In the genomic region with DNA sequence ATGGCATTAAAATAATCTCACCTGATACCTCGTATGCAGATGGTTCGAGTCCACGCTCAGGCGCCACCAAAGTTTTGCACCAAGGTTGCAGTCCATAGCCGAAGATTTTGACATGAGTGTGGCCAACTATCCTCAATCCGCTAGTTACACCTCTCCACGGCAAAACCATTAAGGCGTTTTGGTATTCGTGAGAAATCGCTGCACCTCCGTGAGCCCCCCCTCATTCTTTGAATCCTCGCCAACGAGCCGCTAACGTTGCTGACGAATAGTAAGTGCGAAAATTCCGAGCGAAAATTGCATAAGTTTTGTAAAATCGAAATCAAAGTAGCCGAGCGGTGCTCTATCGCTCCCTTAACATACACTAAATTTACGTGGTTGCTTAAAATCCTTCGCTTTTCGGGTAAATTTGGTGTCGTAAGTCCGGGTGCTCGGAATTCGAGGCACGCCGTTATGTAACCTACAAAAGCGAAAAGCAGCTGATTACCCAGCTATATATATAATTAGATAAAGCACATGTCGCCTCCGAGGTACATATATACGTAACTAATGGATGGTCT, we compare ENCODE assay signal across 2 fruit fly cellular contexts.
A peak's percentile ranks its signal among the peaks of the same experiment; 100 is the strongest.
TF ChIP-seq lines count a peak whose summit lies in the region.

A gene (plus strand): TSS at position 217 of the 557 bp plus-strand sequence.

TF ChIP-seq in whole organism, embryonic, 481 proteins besides CTCF, POLR2A, EP300 and RAD21 (continued from another document and continues in another):
- TF ChIP-seq E2f1 (GFP tag; IDR thresholded peaks at IDR 0.05; lab: Robert Waterston, UW) (no peak), cg (GFP tag; optimal IDR thresholded peaks at IDR 0.05; lab: Kevin White, UChicago) (no peak), seq (GFP tag; IDR thresholded peaks at IDR 0.05; lab: Robert Waterston, UW) (no peak), CG17385 (GFP tag; optimal IDR thresholded peaks at IDR 0.05; lab: Kevin White, UChicago) (peak; percentile 28), CG4282 (GFP tag; optimal IDR thresholded peaks at IDR 0.05; lab: Kevin White, UChicago) (peak; percentile 15), CG6689 (GFP tag; IDR thresholded peaks at IDR 0.05; lab: Robert Waterston, UW) (no peak), CG5180 (GFP tag; optimal IDR thresholded peaks at IDR 0.05; lab: Kevin White, UChicago) (no peak), Kr (GFP tag; optimal IDR thresholded peaks at IDR 0.05; lab: Kevin White, UChicago) (no peak), Elba2 (GFP tag; optimal IDR thresholded peaks at IDR 0.05; lab: Kevin White, UChicago) (no peak), schlank (tag; optimal IDR thresholded peaks at IDR 0.05; lab: Kevin White, UChicago) (no peak), inv (GFP tag; IDR thresholded peaks at IDR 0.05; lab: Robert Waterston, UW; ENCODE audit: partially characterized antibody) (no peak), croc (GFP tag; conservative IDR thresholded peaks at IDR 0.05; lab: Robert Waterston, UW) (no peak), CG6654 (GFP tag; optimal IDR thresholded peaks at IDR 0.05; lab: Kevin White, UChicago) (no peak), dan (GFP tag; IDR thresholded peaks at IDR 0.05; lab: Robert Waterston, UW) (no peak), PHDP (tag; optimal IDR thresholded peaks at IDR 0.05; lab: Kevin White, UChicago) (peak; percentile 48), disco-r (GFP tag; optimal IDR thresholded peaks at IDR 0.05; lab: Kevin White, UChicago) (no peak), CG2202 (tag; optimal IDR thresholded peaks at IDR 0.05; lab: Kevin White, UChicago) (no peak), Ptx1 (GFP tag; IDR thresholded peaks at IDR 0.05; lab: Robert Waterston, UW) (no peak), Hr3 (GFP tag; optimal IDR thresholded peaks at IDR 0.05; lab: Kevin White, UChicago) (no peak), D19B (GFP tag; optimal IDR thresholded peaks at IDR 0.05; lab: Kevin White, UChicago) (peak; percentile 97), Jarid2 (GFP tag; optimal IDR thresholded peaks at IDR 0.05; lab: Kevin White, UChicago) (peak; percentile 74), Ssrp (tag; optimal IDR thresholded peaks at IDR 0.05; lab: Kevin White, UChicago) (no peak), CG17802 (tag; optimal IDR thresholded peaks at IDR 0.05; lab: Kevin White, UChicago) (no peak), CG11085 (GFP tag; IDR thresholded peaks at IDR 0.05; lab: Robert Waterston, UW) (no peak), nerfin-2 (GFP tag; IDR thresholded peaks at IDR 0.05; lab: Robert Waterston, UW; ENCODE audit: partially characterized antibody) (no peak), scrt (GFP tag; optimal IDR thresholded peaks at IDR 0.05; lab: Kevin White, UChicago) (peak; percentile 27), CG11093 (GFP tag; IDR thresholded peaks at IDR 0.05; lab: Robert Waterston, UW) (no peak), MBD-R2 (GFP tag; IDR thresholded peaks at IDR 0.05; lab: Robert Waterston, UW) (peak; percentile 32; the same call in 1 of the 2 replicates), CG6683 (GFP tag; optimal IDR thresholded peaks at IDR 0.05; lab: Kevin White, UChicago) (no peak), CG11504 (tag; optimal IDR thresholded peaks at IDR 0.05; lab: Kevin White, UChicago) (peak; percentile 57), kni (GFP tag; optimal IDR thresholded peaks at IDR 0.05; lab: Kevin White, UChicago) (peak; percentile 36), CG43689 (GFP tag; IDR thresholded peaks at IDR 0.05; lab: Robert Waterston, UW) (no peak), pros (GFP tag; optimal IDR thresholded peaks at IDR 0.05; lab: Kevin White, UChicago) (no peak), onecut (GFP tag; IDR thresholded peaks at IDR 0.05; lab: Robert Waterston, UW) (0 out of 2 replicates have a peak, but pooled peaks have one; percentile 4), run (tag; optimal IDR thresholded peaks at IDR 0.05; lab: Kevin White, UChicago) (peak; percentile 45), usp (GFP tag; optimal IDR thresholded peaks at IDR 0.05; lab: Kevin White, UChicago) (no peak), zen2 (GFP tag; IDR thresholded peaks at IDR 0.05; lab: Robert Waterston, UW; ENCODE audit: partially characterized antibody) (no peak), pzg (GFP tag; optimal IDR thresholded peaks at IDR 0.05; lab: Kevin White, UChicago) (peak; percentile 99), CG12942 (GFP tag; optimal IDR thresholded peaks at IDR 0.05; lab: Kevin White, UChicago) (peak; percentile 16), CG4424 (GFP tag; optimal IDR thresholded peaks at IDR 0.05; lab: Kevin White, UChicago) (no peak), CG4730 (GFP tag; IDR thresholded peaks at IDR 0.05; lab: Robert Waterston, UW) (no peak), Six4 (GFP tag; optimal IDR thresholded peaks at IDR 0.05; lab: Kevin White, UChicago) (no peak), CG15011 (GFP tag; optimal IDR thresholded peaks at IDR 0.05; lab: Kevin White, UChicago) (no peak), bowl (GFP tag; IDR thresholded peaks at IDR 0.05; lab: Robert Waterston, UW) (no peak), CG10565 (GFP tag; optimal IDR thresholded peaks at IDR 0.05; lab: Kevin White, UChicago) (no peak), stwl (tag; optimal IDR thresholded peaks at IDR 0.05; lab: Kevin White, UChicago) (peak; percentile 96), sr (GFP tag; IDR thresholded peaks at IDR 0.05; lab: Robert Waterston, UW) (no peak), CG30020 (tag; optimal IDR thresholded peaks at IDR 0.05; lab: Kevin White, UChicago) (peak; percentile 9), CG13296 (GFP tag; optimal IDR thresholded peaks at IDR 0.05; lab: Kevin White, UChicago) (peak; percentile 23), sc (optimal IDR thresholded peaks at IDR 0.05; lab: Kevin White, UChicago) (no peak), sc (GFP tag; optimal IDR thresholded peaks at IDR 0.05; lab: Kevin White, UChicago) (no peak), Antp (GFP tag; optimal IDR thresholded peaks at IDR 0.05; lab: Kevin White, UChicago) (no peak), esg (GFP tag; conservative IDR thresholded peaks at IDR 0.05; lab: Robert Waterston, UW) (no peak), ci (GFP tag; IDR thresholded peaks at IDR 0.05; lab: Robert Waterston, UW) (peak; percentile 57; the same call in 2 of the 3 replicates), CG11456 (GFP tag; IDR thresholded peaks at IDR 0.05; lab: Robert Waterston, UW) (no peak), CG12236 (GFP tag; optimal IDR thresholded peaks at IDR 0.05; lab: Kevin White, UChicago) (no peak), az2 (GFP tag; optimal IDR thresholded peaks at IDR 0.05; lab: Kevin White, UChicago) (no peak), crc (GFP tag; optimal IDR thresholded peaks at IDR 0.05; lab: Kevin White, UChicago) (no peak), CG12769 (tag; optimal IDR thresholded peaks at IDR 0.05; lab: Kevin White, UChicago) (peak; percentile 68), sug (tag; optimal IDR thresholded peaks at IDR 0.05; lab: Kevin White, UChicago) (peak; percentile 92), Awh (GFP tag; IDR thresholded peaks at IDR 0.05; lab: Robert Waterston, UW) (no peak), hkb (optimal IDR thresholded peaks at IDR 0.05; lab: Kevin White, UChicago) (peak; percentile 71), hkb (GFP tag; IDR thresholded peaks at IDR 0.05; lab: Robert Waterston, UW) (peak; percentile 40; the same call in 1 of the 2 replicates), CG2129 (GFP tag; IDR thresholded peaks at IDR 0.05; lab: Robert Waterston, UW; ENCODE audit: partially characterized antibody) (no peak)

TF ChIP-seq in whole organism, prepupa, 60 proteins besides CTCF, POLR2A, EP300 and RAD21 (continued from another document):
- TF ChIP-seq eg (GFP tag; IDR thresholded peaks at IDR 0.05; lab: Robert Waterston, UW) (0 out of 3 replicates have a peak, but pooled peaks have one; percentile 8), Sox102F (GFP tag; optimal IDR thresholded peaks at IDR 0.05; lab: Kevin White, UChicago) (no peak), CG8319 (GFP tag; optimal IDR thresholded peaks at IDR 0.05; lab: Kevin White, UChicago) (no peak), CG1621 (tag; optimal IDR thresholded peaks at IDR 0.05; lab: Kevin White, UChicago) (peak; percentile 52), acj6 (GFP tag; optimal IDR thresholded peaks at IDR 0.05; lab: Kevin White, UChicago) (no peak), Hr38 (GFP tag; optimal IDR thresholded peaks at IDR 0.05; lab: Kevin White, UChicago) (no peak), Gug (GFP tag; IDR thresholded peaks at IDR 0.05; lab: Robert Waterston, UW) (no peak), CG11762 (GFP tag; optimal IDR thresholded peaks at IDR 0.05; lab: Kevin White, UChicago; ENCODE audit: insufficient read depth) (no peak), Blimp-1 (GFP tag; optimal IDR thresholded peaks at IDR 0.05; lab: Kevin White, UChicago) (no peak)
TF ChIP-seq in whole organism, prepupa: peak in this region for 18.
